Worm (Caenorhabditis elegans) whole organism, late embryonic: ENCODE results near the gene math-14.

Source experiments
- C08G9.2 ChIP-seq: sonication (generic microtip); optimal IDR thresholded peaks from 2 replicates; lab custom pipeline; 2016; ENCODE audit warnings: mild to moderate bottlenecking, missing genetic modification characterization, moderate library complexity, missing compliant biosample characterization
- C38D4.7 ChIP-seq: fragments of 200-800 bp; sonication (Bioruptor generic); optimal IDR thresholded peaks from 2 replicates; lab custom pipeline; 2018; ENCODE audit warnings: mild to moderate bottlenecking, missing genetic modification characterization, moderate library complexity, missing compliant biosample characterization
- F13H6.1 ChIP-seq: sonication (generic microtip); optimal IDR thresholded peaks from 2 replicates; lab custom pipeline; 2016; ENCODE audit warnings: missing genetic modification characterization, missing compliant biosample characterization
- K02D7.2 ChIP-seq: sonication (generic microtip); optimal IDR thresholded peaks from 2 replicates; lab custom pipeline; 2017; ENCODE audit warnings: mild to moderate bottlenecking, missing genetic modification characterization, missing compliant biosample characterization
- ahr-1 ChIP-seq: sonication (generic microtip); optimal IDR thresholded peaks from 2 replicates; lab custom pipeline; 2016; ENCODE audit warnings: missing genetic modification characterization, missing compliant biosample characterization
- ceh-14 ChIP-seq: sonication (generic microtip); optimal IDR thresholded peaks from 2 replicates; lab custom pipeline; 2016; ENCODE audit warnings: missing genotype, missing genetic modification characterization, missing compliant biosample characterization
- ceh-18 ChIP-seq: sonication (generic microtip); optimal IDR thresholded peaks from 2 replicates; lab custom pipeline; 2016; ENCODE audit warnings: missing genetic modification characterization, missing compliant biosample characterization
- ceh-22 ChIP-seq: sonication (generic microtip); optimal IDR thresholded peaks from 2 replicates; lab custom pipeline; 2017; ENCODE audit warnings: missing biosample characterization, missing genetic modification characterization
- ceh-30 ChIP-seq: fragments of 150-350 bp; optimal IDR thresholded peaks from 2 replicates; lab custom pipeline; 2014; ENCODE audit warnings: missing biosample characterization, missing genetic modification characterization
- ceh-31 ChIP-seq: sonication (generic microtip); optimal IDR thresholded peaks from 2 replicates; lab custom pipeline; 2016; ENCODE audit warnings: missing genetic modification characterization, missing compliant biosample characterization
- ceh-34 ChIP-seq: sonication (generic microtip); optimal IDR thresholded peaks from 2 replicates; lab custom pipeline; 2016; ENCODE audit warnings: mild to moderate bottlenecking, missing genetic modification characterization, missing compliant biosample characterization
- ceh-45 ChIP-seq: fragments of 200-800 bp; sonication (Bioruptor generic); IDR thresholded peaks from 2 replicates; pipeline ENCODE4 v1.3.6; 2022; ENCODE audit warnings: missing genetic modification reagents, missing genetic modification characterization, missing compliant biosample characterization
- dmd-4 ChIP-seq: sonication (generic microtip); optimal IDR thresholded peaks from 2 replicates; lab custom pipeline; 2016; ENCODE audit warnings: borderline replicate concordance, missing genetic modification characterization, missing compliant biosample characterization
- dve-1 ChIP-seq: sonication (generic microtip); optimal IDR thresholded peaks from 2 replicates; lab custom pipeline; 2017; ENCODE audit warnings: antibody characterized with exemption, mild to moderate bottlenecking, missing genetic modification characterization, missing compliant biosample characterization
- elt-2 ChIP-seq: sonication (generic microtip); optimal IDR thresholded peaks from 2 replicates; lab custom pipeline; 2016; ENCODE audit warnings: missing genetic modification reagents, missing genetic modification characterization, missing compliant biosample characterization
- elt-4 ChIP-seq: sonication (generic microtip); optimal IDR thresholded peaks from 2 replicates; lab custom pipeline; 2016; ENCODE audit warnings: missing genetic modification characterization, missing compliant biosample characterization
- ets-4 ChIP-seq: sonication (generic microtip); optimal IDR thresholded peaks from 2 replicates; lab custom pipeline; 2016; ENCODE audit warnings: missing genetic modification characterization, missing compliant biosample characterization
- eyg-1 ChIP-seq: sonication (generic microtip); optimal IDR thresholded peaks from 2 replicates; lab custom pipeline; 2016; ENCODE audit warnings: missing genotype, missing genetic modification characterization, missing compliant biosample characterization
- fkh-10 ChIP-seq: fragments of 150-350 bp; optimal IDR thresholded peaks from 2 replicates; lab custom pipeline; 2014; ENCODE audit warnings: missing biosample characterization, missing genetic modification reagents, missing genetic modification characterization
- fkh-6 ChIP-seq: sonication (generic microtip); optimal IDR thresholded peaks from 2 replicates; lab custom pipeline; 2016; ENCODE audit warnings: missing genetic modification characterization, missing compliant biosample characterization
- gmeb-2 ChIP-seq: sonication (generic microtip); optimal IDR thresholded peaks from 2 replicates; lab custom pipeline; 2016; ENCODE audit warnings: missing genetic modification characterization, inconsistent platforms, missing compliant biosample characterization
- hlh-13 ChIP-seq: fragments of 200-800 bp; sonication (Bioruptor generic); optimal IDR thresholded peaks from 2 replicates; lab custom pipeline; 2018; ENCODE audit warnings: mild to moderate bottlenecking, missing genetic modification characterization, missing compliant biosample characterization
- hlh-15 ChIP-seq: sonication (generic microtip); optimal IDR thresholded peaks from 2 replicates; lab custom pipeline; 2016; ENCODE audit warnings: missing genetic modification characterization, missing compliant biosample characterization
- hlh-30 ChIP-seq: sonication (generic microtip); optimal IDR thresholded peaks from 2 replicates; lab custom pipeline; 2017; ENCODE audit warnings: antibody characterized with exemption, missing genetic modification characterization, missing compliant biosample characterization; ENCODE audit not compliant: insufficient read depth
- hlh-6 ChIP-seq: sonication (generic microtip); optimal IDR thresholded peaks from 2 replicates; lab custom pipeline; 2016; ENCODE audit warnings: missing genotype, missing genetic modification characterization, missing compliant biosample characterization
- lin-11 ChIP-seq: fragments of 200-800 bp; sonication (Bioruptor generic); optimal IDR thresholded peaks from 2 replicates; lab custom pipeline; 2018; ENCODE audit warnings: mild to moderate bottlenecking, missing genetic modification characterization, missing compliant biosample characterization
- madf-2 ChIP-seq: sonication (generic microtip); optimal IDR thresholded peaks from 2 replicates; lab custom pipeline; 2017; ENCODE audit warnings: missing genetic modification characterization, missing compliant biosample characterization
- nfya-1 ChIP-seq: sonication (generic microtip); optimal IDR thresholded peaks from 2 replicates; lab custom pipeline; 2017; ENCODE audit warnings: missing genetic modification characterization, mild to moderate bottlenecking, missing compliant biosample characterization, antibody characterized with exemption, moderate library complexity
- nhr-232 ChIP-seq: sonication (generic microtip); optimal IDR thresholded peaks from 2 replicates; lab custom pipeline; 2016; ENCODE audit warnings: missing genetic modification characterization, missing compliant biosample characterization
- odd-2 ChIP-seq: sonication (generic microtip); optimal IDR thresholded peaks from 2 replicates; lab custom pipeline; 2017; ENCODE audit warnings: antibody characterized with exemption, mild to moderate bottlenecking, missing genetic modification characterization, missing compliant biosample characterization
- pat-9 ChIP-seq: fragments of 200-800 bp; sonication (Bioruptor generic); optimal IDR thresholded peaks from 2 replicates; lab custom pipeline; 2018; ENCODE audit warnings: mild to moderate bottlenecking, missing genetic modification characterization, moderate library complexity, missing compliant biosample characterization
- pax-1 ChIP-seq: fragments of 150-350 bp; optimal IDR thresholded peaks from 2 replicates; lab custom pipeline; 2014; ENCODE audit warnings: missing biosample characterization, missing genetic modification characterization
- pha-2 ChIP-seq: sonication (generic microtip); optimal IDR thresholded peaks from 2 replicates; lab custom pipeline; 2017; ENCODE audit warnings: mild to moderate bottlenecking, missing genetic modification characterization, missing compliant biosample characterization
- pros-1 ChIP-seq: fragments of 150-350 bp; optimal IDR thresholded peaks from 2 replicates; lab custom pipeline; 2014; ENCODE audit warnings: missing biosample characterization, missing genetic modification reagents, missing genetic modification characterization
- ref-2 ChIP-seq: sonication (generic microtip); optimal IDR thresholded peaks from 2 replicates; lab custom pipeline; 2016; ENCODE audit warnings: missing genetic modification characterization, missing compliant biosample characterization
- sox-2 ChIP-seq: fragments of 200-800 bp; sonication (Bioruptor generic); IDR thresholded peaks from 2 replicates; pipeline ENCODE4 v1.3.6; 2022; ENCODE audit warnings: missing genetic modification reagents, missing genetic modification characterization, missing compliant biosample characterization
- sox-4 ChIP-seq: sonication (generic microtip); optimal IDR thresholded peaks from 2 replicates; lab custom pipeline; 2017; ENCODE audit warnings: mild to moderate bottlenecking, missing genetic modification characterization, inconsistent platforms, missing compliant biosample characterization
- syd-9 ChIP-seq: sonication (generic microtip); optimal IDR thresholded peaks from 2 replicates; lab custom pipeline; 2016; ENCODE audit warnings: mild to moderate bottlenecking, missing genetic modification characterization, moderate library complexity, missing compliant biosample characterization
- unc-42 ChIP-seq: sonication (generic microtip); optimal IDR thresholded peaks from 2 replicates; lab custom pipeline; 2016; ENCODE audit warnings: missing genotype, missing genetic modification characterization, missing compliant biosample characterization
- ztf-16 ChIP-seq: sonication (generic microtip); optimal IDR thresholded peaks from 2 replicates; lab custom pipeline; 2017; ENCODE audit warnings: missing genetic modification characterization, missing compliant biosample characterization

Gene math-14

DNA sequence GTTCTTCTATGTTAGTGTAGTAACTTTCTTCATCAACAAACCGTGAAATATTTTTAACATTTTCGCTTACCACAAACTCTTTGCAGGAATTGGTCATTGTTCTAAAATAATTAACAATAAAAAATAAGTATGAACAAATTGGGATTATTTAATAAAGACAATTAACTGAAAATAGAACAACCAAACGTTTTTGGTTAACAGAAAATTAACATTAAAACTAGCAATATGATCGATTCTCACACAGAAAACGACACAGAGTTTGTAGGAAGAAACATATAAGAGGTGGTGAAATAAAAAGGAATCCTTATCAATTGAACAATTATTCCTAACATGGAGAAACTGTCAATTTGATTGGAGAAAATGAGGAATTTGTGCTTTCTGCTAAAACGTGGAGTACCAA lies 9.4 kb downstream of the math-14 start, which contains the start of gene math-16:
math-16 (minus strand) TSS at position 101 of the 400 bp plus-strand sequence.
- TF ChIP-seq pros-1 (tag; lab: Kevin White, UChicago) = no peak
- TF ChIP-seq fkh-6 (tag; lab: Kevin White, UChicago) = no peak
- no peak for TF ChIP-seq hlh-13
- TF ChIP-seq fkh-10 (GFP tag; lab: Kevin White, UChicago) = no peak
- no peak for TF ChIP-seq K02D7.2 (tag; lab: Kevin White, UChicago)
- no peak for TF ChIP-seq hlh-15
- TF ChIP-seq pat-9 (tag; lab: Kevin White, UChicago) = no peak
- no peak for TF ChIP-seq lin-11
- TF ChIP-seq elt-2 = no peak
- no peak for TF ChIP-seq sox-4
- no peak for TF ChIP-seq madf-2 (tag; lab: Kevin White, UChicago)
- TF ChIP-seq F13H6.1 (tag; lab: Kevin White, UChicago) = no peak
- no peak for TF ChIP-seq eyg-1 (tag; lab: Kevin White, UChicago)
- TF ChIP-seq C38D4.7 = no peak
- no peak for TF ChIP-seq sox-2 (GFP tag; lab: Robert Waterston, UW)
- TF ChIP-seq ceh-31 = no peak
- no peak for TF ChIP-seq ceh-45 (GFP tag; lab: Robert Waterston, UW)
- no peak for TF ChIP-seq ztf-16 (tag; lab: Kevin White, UChicago)

DNA sequence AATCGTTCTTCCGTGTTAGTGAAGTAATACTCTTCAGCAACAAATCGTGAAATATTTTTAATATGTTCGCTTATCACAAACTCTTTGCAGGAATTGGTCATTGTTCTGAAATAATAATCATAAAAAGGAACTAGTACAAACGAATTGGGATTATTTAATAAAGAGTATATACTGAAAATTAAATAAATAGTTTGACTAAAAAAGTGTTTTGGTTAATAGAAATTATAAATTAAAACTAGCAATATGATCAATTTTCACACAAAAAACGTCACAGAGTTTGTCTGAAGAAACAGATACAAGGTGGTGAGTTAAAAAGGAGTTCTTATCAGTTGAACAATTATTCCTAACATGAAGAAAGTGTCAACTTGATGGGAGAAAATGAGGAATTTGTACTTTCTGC lies 13.5 kb downstream of the math-14 start, which contains the start of gene math-5:
math-5 (minus strand) TSS at position 101 of the 400 bp plus-strand sequence.
- TF ChIP-seq ceh-30 (tag; lab: Kevin White, UChicago) (no peak), hlh-15 (no peak), nfya-1 (tag; lab: Kevin White, UChicago) (no peak), ceh-14 (no peak), fkh-10 (GFP tag; lab: Kevin White, UChicago) (no peak), ceh-18 (tag; lab: Kevin White, UChicago) (no peak), odd-2 (no peak), unc-42 (tag; lab: Kevin White, UChicago) (no peak), ceh-22 (no peak), elt-4 (no peak), eyg-1 (tag; lab: Kevin White, UChicago) (no peak), ahr-1 (tag; lab: Kevin White, UChicago) (no peak), ceh-34 (tag; lab: Kevin White, UChicago) (no peak), hlh-30 (tag; lab: Kevin White, UChicago) (no peak), pha-2 (tag; lab: Kevin White, UChicago) (no peak), sox-2 (GFP tag; lab: Robert Waterston, UW) (no peak)

DNA sequence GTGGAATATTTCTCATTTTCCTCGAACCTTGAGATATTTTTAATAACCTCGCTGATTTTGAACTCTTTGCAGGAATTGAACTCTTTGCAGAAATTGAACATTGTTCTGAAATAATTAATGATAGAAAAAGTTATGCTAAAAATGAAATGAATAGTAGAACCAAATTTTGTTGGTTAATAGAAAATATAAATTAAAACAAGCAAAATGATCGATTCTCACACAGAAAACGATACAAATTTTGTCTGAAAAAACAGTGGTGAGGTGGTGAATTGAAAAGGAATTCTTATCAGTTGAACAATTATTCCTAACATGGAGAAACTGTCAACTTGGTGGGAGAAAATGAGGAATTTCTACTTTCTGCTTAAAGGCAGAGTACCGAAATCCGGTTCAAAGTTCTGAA lies 15.4 kb downstream of the math-14 start, which contains the start of gene math-6:
math-6 (minus strand) TSS at position 101 of the 400 bp plus-strand sequence.
- no peak for TF ChIP-seq ref-2 (tag; lab: Kevin White, UChicago)
- no peak for TF ChIP-seq dve-1 (tag; lab: Kevin White, UChicago)
- TF ChIP-seq ets-4 (tag; lab: Kevin White, UChicago) = no peak
- TF ChIP-seq dmd-4 (tag; lab: Kevin White, UChicago) = no peak
- TF ChIP-seq sox-4 = no peak
- no peak for TF ChIP-seq ceh-45 (GFP tag; lab: Robert Waterston, UW)
- TF ChIP-seq syd-9 (tag; lab: Kevin White, UChicago) = no peak
- no peak for TF ChIP-seq C08G9.2 (tag; lab: Kevin White, UChicago)
- no peak for TF ChIP-seq nhr-232
- no peak for TF ChIP-seq pax-1 (tag; lab: Kevin White, UChicago)
- TF ChIP-seq odd-2 = no peak
- TF ChIP-seq hlh-15 = no peak
- no peak for TF ChIP-seq ceh-34 (tag; lab: Kevin White, UChicago)
- TF ChIP-seq hlh-6 = no peak
- TF ChIP-seq gmeb-2 (tag; lab: Kevin White, UChicago) = no peak
- no peak for TF ChIP-seq ceh-18 (tag; lab: Kevin White, UChicago)
